Worm (Caenorhabditis elegans): ENCODE measurements around the gene srz-103.

- TF ChIP-seq nhr-28 (tag; optimal IDR thresholded peaks at IDR 0.05) (no peak), nhr-77 (tag; optimal IDR thresholded peaks at IDR 0.05) (no peak), ceh-32 (tag; optimal IDR thresholded peaks at IDR 0.05; ENCODE audit: poor library complexity) (no peak), ceh-82 (tag; optimal IDR thresholded peaks at IDR 0.05) (no peak), R02D3.7 (tag; optimal IDR thresholded peaks at IDR 0.05) (no peak), skn-1 (tag; optimal IDR thresholded peaks at IDR 0.05) (no peak)
Measured at ce11 chrV:16629600-16629999, 49.5 kb downstream of the srz-103 start, which contains the start of gene srd-21.

Data from whole organism, L4 larva.